Worm (Caenorhabditis elegans) whole organism, young adult: Measurements from ENCODE around the gene F18E9.4.

Source experiments
- B0035.1 ChIP-seq: sonication (generic microtip); optimal IDR thresholded peaks from 2 replicates; lab custom pipeline; 2016; ENCODE audit warnings: missing genetic modification characterization, mild to moderate bottlenecking, missing compliant biosample characterization, missing genotype, missing genetic modification reagents
- D2030.7 ChIP-seq: fragments of 200-800 bp; sonication (Bioruptor generic); IDR thresholded peaks from 2 replicates; pipeline ENCODE4 v1.3.6; 2022; ENCODE audit warnings: missing genetic modification reagents, missing genetic modification characterization, missing compliant biosample characterization
- F23B12.7 ChIP-seq: sonication (generic microtip); optimal IDR thresholded peaks from 2 replicates; lab custom pipeline; 2017; ENCODE audit warnings: missing genetic modification characterization, mild to moderate bottlenecking, missing compliant biosample characterization, antibody characterized with exemption, moderate library complexity; ENCODE audit not compliant: insufficient read depth
- F39B2.1 ChIP-seq: fragments of 200-800 bp; sonication (Bioruptor generic); IDR thresholded peaks from 2 replicates; pipeline ENCODE4 v1.3.6; 2022; ENCODE audit warnings: missing genetic modification reagents, missing genetic modification characterization, missing compliant biosample characterization
- F49E8.2 ChIP-seq: sonication (generic microtip); optimal IDR thresholded peaks from 3 replicates; lab custom pipeline; 2017; ENCODE audit warnings: missing genetic modification characterization, mild to moderate bottlenecking, missing compliant biosample characterization, antibody characterized with exemption, moderate library complexity; ENCODE audit not compliant: insufficient read depth
- K11D2.4 ChIP-seq: fragments of 200-800 bp; sonication (Bioruptor generic); IDR thresholded peaks from 2 replicates; pipeline ENCODE4 v1.3.6; 2022; ENCODE audit warnings: missing genetic modification reagents, missing genetic modification characterization, missing compliant biosample characterization
- Y53F4B.3 ChIP-seq: fragments of 200-800 bp; sonication (Bioruptor generic); IDR thresholded peaks from 2 replicates; pipeline ENCODE4 v1.3.6; 2022; ENCODE audit warnings: missing genetic modification reagents, missing genetic modification characterization, missing compliant biosample characterization
- Y67H2A.10 ChIP-seq: fragments of 200-800 bp; sonication (Bioruptor generic); conservative IDR thresholded peaks from 2 replicates; pipeline ENCODE4 v1.3.6; 2022; ENCODE audit warnings: missing genetic modification reagents, missing genetic modification characterization, missing compliant biosample characterization
- Y95B8A.8 ChIP-seq: fragments of 200-800 bp; sonication (Bioruptor generic); IDR thresholded peaks from 2 replicates; pipeline ENCODE4 v1.3.6; 2022; ENCODE audit warnings: missing genetic modification reagents, missing genetic modification characterization, missing compliant biosample characterization
- akir-1 ChIP-seq: fragments of 200-800 bp; sonication (Bioruptor generic); optimal IDR thresholded peaks from 2 replicates; lab custom pipeline; 2018; ENCODE audit warnings: mild to moderate bottlenecking, missing genetic modification characterization, moderate library complexity, missing compliant biosample characterization
- ama-1 ChIP-seq, 3 experiments: fragments of 150-350 bp in 1 of 3; sonication (generic microtip) in 2 of 3; optimal IDR thresholded peaks; 2 replicates each; lab custom pipeline; 2014 to 2018; ENCODE audit warnings: missing biosample characterization in 2 of 3, missing genetic modification characterization in 2 of 3, missing genetic modification reagents in 2 of 3
- atf-7 ChIP-seq: sonication (generic microtip); optimal IDR thresholded peaks from 2 replicates; lab custom pipeline; 2017; ENCODE audit warnings: mild to moderate bottlenecking, missing genetic modification characterization, missing compliant biosample characterization
- attf-5 ChIP-seq: fragments of 200-800 bp; sonication (Bioruptor generic); optimal IDR thresholded peaks from 2 replicates; lab custom pipeline; 2018; ENCODE audit warnings: mild to moderate bottlenecking, missing genetic modification characterization, missing compliant biosample characterization
- attf-6 ChIP-seq: fragments of 200-800 bp; sonication (Bioruptor generic); IDR thresholded peaks from 2 replicates; pipeline ENCODE4 v1.3.6; 2022; ENCODE audit warnings: missing genetic modification reagents, missing genetic modification characterization, missing compliant biosample characterization
- ceh-100 ChIP-seq: fragments of 200-800 bp; sonication (Bioruptor generic); IDR thresholded peaks from 2 replicates; pipeline ENCODE4 v1.3.6; 2022; ENCODE audit warnings: missing genetic modification reagents, missing genetic modification characterization, missing compliant biosample characterization
- ceh-91 ChIP-seq: fragments of 200-800 bp; sonication (Bioruptor generic); IDR thresholded peaks from 2 replicates; pipeline ENCODE4 v1.3.6; 2022; ENCODE audit warnings: missing genetic modification reagents, missing genetic modification characterization, missing compliant biosample characterization
- die-1 ChIP-seq: sonication (generic microtip); optimal IDR thresholded peaks from 2 replicates; lab custom pipeline; 2016; ENCODE audit warnings: missing genotype, mild to moderate bottlenecking, missing genetic modification characterization, missing compliant biosample characterization
- dpl-1 ChIP-seq: fragments of 150-350 bp; optimal IDR thresholded peaks from 2 replicates; lab custom pipeline; 2014; ENCODE audit warnings: missing biosample characterization, missing genetic modification reagents, missing genetic modification characterization
- ekl-4 ChIP-seq: fragments of 200-800 bp; sonication (Bioruptor generic); IDR thresholded peaks from 2 replicates; pipeline ENCODE4 v1.3.6; 2022; ENCODE audit warnings: missing genetic modification reagents, missing genetic modification characterization, missing compliant biosample characterization
- ets-4 ChIP-seq: fragments of 200-800 bp; sonication (Bioruptor generic); optimal IDR thresholded peaks from 2 replicates; lab custom pipeline; 2018; ENCODE audit warnings: mild to moderate bottlenecking, missing genetic modification characterization, missing compliant biosample characterization
- him-1 ChIP-seq: sonication (generic microtip); optimal IDR thresholded peaks from 2 replicates; lab custom pipeline; 2016; ENCODE audit warnings: missing genotype, missing genetic modification reagents, missing genetic modification characterization, missing compliant biosample characterization
- hmg-20 ChIP-seq: fragments of 200-800 bp; sonication (Bioruptor generic); IDR thresholded peaks from 2 replicates; pipeline ENCODE4 v1.3.6; 2022; ENCODE audit warnings: missing genetic modification reagents, missing genetic modification characterization, missing compliant biosample characterization
- hrde-1 ChIP-seq: sonication (generic microtip); optimal IDR thresholded peaks from 2 replicates; lab custom pipeline; 2016; ENCODE audit warnings: missing genetic modification characterization, mild to moderate bottlenecking, missing compliant biosample characterization, moderate library complexity, missing genotype, missing genetic modification reagents, borderline replicate concordance
- let-526 ChIP-seq: fragments of 200-800 bp; sonication (Bioruptor generic); IDR thresholded peaks from 2 replicates; pipeline ENCODE4 v1.3.6; 2022; ENCODE audit warnings: missing genetic modification reagents, missing genetic modification characterization, missing compliant biosample characterization
- lin-26 ChIP-seq: fragments of 200-800 bp; sonication (Bioruptor generic); IDR thresholded peaks from 2 replicates; pipeline ENCODE4 v1.3.6; 2022; ENCODE audit warnings: missing genetic modification reagents, missing genetic modification characterization, missing compliant biosample characterization
- lsy-27 ChIP-seq: sonication (generic microtip); optimal IDR thresholded peaks from 2 replicates; lab custom pipeline; 2017; ENCODE audit warnings: missing genetic modification characterization, mild to moderate bottlenecking, missing compliant biosample characterization, antibody characterized with exemption, missing genotype, borderline replicate concordance; ENCODE audit not compliant: insufficient read depth
- madf-3 ChIP-seq: fragments of 200-800 bp; sonication (Bioruptor generic); IDR thresholded peaks from 2 replicates; pipeline ENCODE4 v1.3.6; 2022; ENCODE audit warnings: missing genetic modification reagents, missing genetic modification characterization, missing compliant biosample characterization
- madf-6 ChIP-seq: fragments of 200-800 bp; sonication (Bioruptor generic); IDR thresholded peaks from 2 replicates; pipeline ENCODE4 v1.3.6; 2022; ENCODE audit warnings: missing genetic modification reagents, missing genetic modification characterization, missing compliant biosample characterization
- nfya-1 ChIP-seq: sonication (generic microtip); optimal IDR thresholded peaks from 2 replicates; lab custom pipeline; 2017; ENCODE audit warnings: antibody characterized with exemption, missing compliant biosample characterization, missing genetic modification characterization, borderline replicate concordance; ENCODE audit not compliant: insufficient read depth
- nfyb-1 ChIP-seq: fragments of 200-800 bp; sonication (Bioruptor generic); IDR thresholded peaks from 2 replicates; pipeline ENCODE4 v1.3.6; 2022; ENCODE audit warnings: missing genetic modification reagents, missing genetic modification characterization, missing compliant biosample characterization
- nhr-120 ChIP-seq: fragments of 200-800 bp; sonication (Bioruptor generic); IDR thresholded peaks from 2 replicates; pipeline ENCODE4 v1.3.6; 2022; ENCODE audit warnings: missing genetic modification characterization, missing compliant biosample characterization
- nhr-179 ChIP-seq: sonication (generic microtip); optimal IDR thresholded peaks from 2 replicates; lab custom pipeline; 2016; ENCODE audit warnings: mild to moderate bottlenecking, missing genetic modification characterization, missing compliant biosample characterization
- nhr-80 ChIP-seq: sonication (generic microtip); optimal IDR thresholded peaks from 2 replicates; lab custom pipeline; 2016; ENCODE audit warnings: missing genetic modification characterization, missing compliant biosample characterization
- pbrm-1 ChIP-seq: fragments of 200-800 bp; sonication (Bioruptor generic); IDR thresholded peaks from 2 replicates; pipeline ENCODE4 v1.3.6; 2022; ENCODE audit warnings: missing genetic modification reagents, missing genetic modification characterization, missing compliant biosample characterization
- pha-4 ChIP-seq: fragments of 150-350 bp; sonication (generic microtip); optimal IDR thresholded peaks from 2 replicates; lab custom pipeline; 2014; ENCODE audit warnings: missing biosample characterization, missing genetic modification reagents, missing genetic modification characterization
- rec-8 ChIP-seq, 2 experiments: sonication (generic microtip); optimal IDR thresholded peaks; 2 replicates each; lab custom pipeline; 2016; ENCODE audit warnings: mild to moderate bottlenecking in 2 of 2, missing genetic modification characterization in 2 of 2, missing genetic modification reagents in 2 of 2, missing genotype in 2 of 2, missing biosample characterization in 1 of 2, missing compliant biosample characterization in 1 of 2, moderate library complexity in 1 of 2
- repo-1 ChIP-seq: sonication (generic microtip); optimal IDR thresholded peaks from 2 replicates; lab custom pipeline; 2017; ENCODE audit warnings: mild to moderate bottlenecking, missing genetic modification characterization, missing compliant biosample characterization
- snpc-1.3 ChIP-seq: sonication (generic microtip); optimal IDR thresholded peaks from 2 replicates; lab custom pipeline; 2017; ENCODE audit warnings: missing genetic modification characterization, mild to moderate bottlenecking, missing compliant biosample characterization, antibody characterized with exemption, moderate library complexity, missing genotype, missing genetic modification reagents; ENCODE audit not compliant: insufficient read depth
- somi-1 ChIP-seq: fragments of 200-800 bp; sonication (Bioruptor generic); optimal IDR thresholded peaks from 2 replicates; lab custom pipeline; 2018; ENCODE audit warnings: mild to moderate bottlenecking, missing genetic modification characterization, missing compliant biosample characterization
- tbp1 ChIP-seq: fragments of 200-800 bp; sonication (Bioruptor generic); optimal IDR thresholded peaks from 2 replicates; lab custom pipeline; 2018; ENCODE audit warnings: mild to moderate bottlenecking, missing genetic modification characterization, missing compliant biosample characterization
- tbx-9 ChIP-seq: sonication (generic microtip); optimal IDR thresholded peaks from 2 replicates; lab custom pipeline; 2016; ENCODE audit warnings: borderline replicate concordance, missing genetic modification characterization, inconsistent platforms, missing compliant biosample characterization
- tlf-1 ChIP-seq: fragments of 200-800 bp; sonication (Bioruptor generic); optimal IDR thresholded peaks from 2 replicates; lab custom pipeline; 2018; ENCODE audit warnings: mild to moderate bottlenecking, missing genetic modification characterization, missing compliant biosample characterization
- unc-62 ChIP-seq: fragments of 150-350 bp; optimal IDR thresholded peaks from 2 replicates; lab custom pipeline; 2014; ENCODE audit warnings: missing biosample characterization, missing genetic modification reagents, missing genetic modification characterization
- zfh-2 ChIP-seq: fragments of 200-800 bp; sonication (Bioruptor generic); conservative IDR thresholded peaks from 2 replicates; pipeline ENCODE4 v1.3.6; 2022; ENCODE audit warnings: missing genetic modification reagents, missing genetic modification characterization, missing compliant biosample characterization
- ztf-18 ChIP-seq: sonication (generic microtip); optimal IDR thresholded peaks from 2 replicates; lab custom pipeline; 2016; ENCODE audit warnings: missing genotype, mild to moderate bottlenecking, missing genetic modification characterization, missing compliant biosample characterization
- ztf-26 ChIP-seq: sonication (generic microtip); optimal IDR thresholded peaks from 2 replicates; lab custom pipeline; 2017; ENCODE audit warnings: missing genetic modification characterization, missing compliant biosample characterization
- ztf-3 ChIP-seq: fragments of 200-800 bp; sonication (Bioruptor generic); optimal IDR thresholded peaks from 2 replicates; lab custom pipeline; 2018; ENCODE audit warnings: mild to moderate bottlenecking, missing genetic modification characterization, missing compliant biosample characterization

The F18E9.4 gene

DNA sequence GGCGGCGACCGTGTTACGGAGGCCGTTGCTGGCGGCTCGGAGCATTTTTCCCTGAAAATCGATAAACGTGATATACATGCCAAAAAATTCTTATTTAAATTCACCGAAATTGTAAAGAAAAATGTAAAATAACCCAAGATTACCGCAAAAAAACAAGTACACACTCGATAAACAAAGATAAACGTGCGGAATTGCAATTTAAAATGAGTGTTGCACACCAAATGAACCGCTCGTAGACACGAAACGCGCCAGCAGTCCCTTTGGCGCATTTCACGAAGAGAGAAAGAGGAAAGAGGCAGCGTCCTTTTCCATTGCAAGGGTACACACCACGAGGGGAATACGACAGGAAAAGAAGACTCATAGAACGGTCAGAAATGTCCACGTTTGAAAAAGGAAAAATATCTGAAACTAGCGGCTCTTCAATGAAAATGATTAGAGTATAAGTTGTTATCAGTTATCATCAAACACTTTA is 34.3 kb upstream of the F18E9.4 start, which contains the start of gene sdha-1:
Gene sdha-1 (minus strand): TSS at position 51 of the 472 bp plus-strand sequence.
- TF ChIP-seq F39B2.1 (GFP tag; lab: Robert Waterston, UW) (no peak), ama-1 (optimal IDR thresholded peaks at IDR 0.05; lab: Kevin White, UChicago) (no peak), ama-1 (GFP tag; optimal IDR thresholded peaks at IDR 0.05; lab: Kevin White, UChicago) (no peak), him-1 (tag; lab: Kevin White, UChicago) (no peak), die-1 (no peak), ets-4 (peak; percentile 64), ztf-26 (peak; percentile 61), hmg-20 (GFP tag; lab: Robert Waterston, UW) (no peak), pbrm-1 (GFP tag; lab: Robert Waterston, UW) (peak; percentile 53; the same call in 1 of the 2 replicates), lsy-27 (tag; lab: Kevin White, UChicago) (no peak), attf-6 (GFP tag; lab: Robert Waterston, UW) (no peak), unc-62 (peak; percentile 14), madf-3 (no peak), tbx-9 (no peak), repo-1 (tag; lab: Kevin White, UChicago) (peak; percentile 2), nhr-179 (tag; lab: Kevin White, UChicago) (no peak), akir-1 (no peak), ceh-100 (GFP tag; lab: Robert Waterston, UW) (no peak), K11D2.4 (GFP tag; lab: Robert Waterston, UW) (peak; percentile 78), zfh-2 (peak; percentile 76; the same call in 1 of the 2 replicates), nhr-120 (GFP tag; lab: Robert Waterston, UW) (no peak), ceh-91 (GFP tag; lab: Robert Waterston, UW) (no peak), atf-7 (tag; lab: Kevin White, UChicago) (peak; percentile 37), let-526 (GFP tag; lab: Robert Waterston, UW) (peak; percentile 59; the same call in 1 of the 2 replicates), snpc-1.3 (tag; lab: Kevin White, UChicago) (no peak), dpl-1 (GFP tag; lab: Kevin White, UChicago) (no peak), lin-26 (GFP tag; lab: Robert Waterston, UW) (peak; percentile 63; the same call in 1 of the 2 replicates), F23B12.7 (tag; lab: Kevin White, UChicago) (peak; percentile 63), Y95B8A.8 (GFP tag; lab: Robert Waterston, UW) (no peak), tbp1 (GFP tag; lab: Kevin White, UChicago) (peak; percentile 56), nhr-80 (tag; lab: Kevin White, UChicago) (peak; percentile 94), attf-5 (GFP tag; lab: Kevin White, UChicago) (peak; percentile 85), Y53F4B.3 (GFP tag; lab: Robert Waterston, UW) (no peak), ekl-4 (no peak), somi-1 (peak; percentile 70), D2030.7 (GFP tag; lab: Robert Waterston, UW) (no peak), ztf-18 (tag; lab: Kevin White, UChicago) (peak; percentile 94), nfya-1 (tag; lab: Kevin White, UChicago) (no peak), tlf-1 (GFP tag; lab: Kevin White, UChicago) (peak; percentile 40), nfyb-1 (GFP tag; lab: Robert Waterston, UW) (peak; percentile 19; the same call in 1 of the 2 replicates), pha-4 (no peak), rec-8 (tag; optimal IDR thresholded peaks at IDR 0.05; lab: Kevin White, UChicago) (no peak), F49E8.2 (tag; lab: Kevin White, UChicago) (no peak), B0035.1 (tag; lab: Kevin White, UChicago) (no peak), ztf-3 (GFP tag; lab: Kevin White, UChicago) (no peak), hrde-1 (tag; lab: Kevin White, UChicago) (no peak), Y67H2A.10 (GFP tag; lab: Robert Waterston, UW) (no peak), madf-6 (GFP tag; lab: Robert Waterston, UW) (no peak)
